Worm (Caenorhabditis elegans) whole organism, L4/young adult: ENCODE data around the gene C16D9.8.

Source experiments
- W03F9.2 ChIP-seq: fragments of 150-350 bp; optimal IDR thresholded peaks from 2 replicates; lab custom pipeline; 2014; ENCODE audit warnings: missing biosample characterization, missing genetic modification characterization
- dao-5 ChIP-seq: sonication (generic microtip); optimal IDR thresholded peaks from 2 replicates; lab custom pipeline; 2016; ENCODE audit warnings: missing genotype, missing genetic modification characterization, moderate library complexity, missing compliant biosample characterization

DNA sequence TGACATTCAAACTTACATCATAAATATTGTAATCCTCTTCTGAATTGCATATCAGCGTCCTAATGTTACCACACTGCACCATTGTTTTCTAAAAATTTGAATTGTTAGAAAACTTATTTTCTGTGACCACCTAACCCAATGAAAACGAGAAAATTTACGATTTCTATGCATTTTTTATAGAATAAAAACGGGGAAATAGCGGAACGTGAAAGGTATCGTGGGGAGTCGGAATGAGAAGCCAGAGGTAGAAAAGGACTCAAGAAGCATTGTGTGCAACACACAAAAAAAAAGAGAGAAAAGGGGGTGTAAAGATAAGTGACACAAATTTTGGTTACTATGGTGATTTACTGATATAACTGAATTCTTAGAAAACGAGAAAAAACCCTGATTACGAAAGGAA is 13.2 kb downstream of the C16D9.8 start, which contains the start of gene C16D9.6:
- no peak for TF ChIP-seq dao-5 (tag; lab: Kevin White, UChicago)
- no peak for TF ChIP-seq W03F9.2
